Fruit fly (Drosophila melanogaster) whole organism, embryonic: ENCODE data around the gene CG3546.

Experiments
- Abd-B ChIP-seq: fragments of 200-800 bp; sonication (Bioruptor generic); optimal IDR thresholded peaks from 2 replicates; lab custom pipeline; 2018; ENCODE audit warnings: missing biosample characterization, mild to moderate bottlenecking, missing genetic modification characterization, moderate library complexity
- Adf1 ChIP-seq: fragments of 200-800 bp; sonication (Bioruptor generic); IDR thresholded peaks from 2 replicates; pipeline ENCODE4 v1.3.6; 2022; ENCODE audit warnings: missing biosample characterization, missing genetic modification characterization
- Antp ChIP-seq: fragments of 200-800 bp; sonication (Bioruptor generic); optimal IDR thresholded peaks from 3 replicates; lab custom pipeline; 2016; ENCODE audit warnings: missing biosample characterization, missing genetic modification characterization
- Atf3 ChIP-seq: fragments of 200-800 bp; sonication (Bioruptor generic); optimal IDR thresholded peaks from 3 replicates; lab custom pipeline; 2016; ENCODE audit warnings: missing biosample characterization, missing genetic modification characterization
- BEAF-32 ChIP-seq: fragments of 200-800 bp; sonication (Bioruptor generic); optimal IDR thresholded peaks from 3 replicates; lab custom pipeline; 2017; ENCODE audit warnings: missing biosample characterization, missing genetic modification characterization, mild to moderate bottlenecking, moderate library complexity, missing genetic modification reagents
- CG11504 ChIP-seq: fragments of 200-800 bp; sonication (Bioruptor generic); optimal IDR thresholded peaks from 3 replicates; lab custom pipeline; 2019; ENCODE audit warnings: missing biosample characterization, mild to moderate bottlenecking, missing genetic modification characterization, moderate library complexity
- CG12769 ChIP-seq: fragments of 200-800 bp; sonication (Bioruptor generic); optimal IDR thresholded peaks from 2 replicates; lab custom pipeline; 2019; ENCODE audit warnings: missing biosample characterization, mild to moderate bottlenecking, missing genetic modification characterization, moderate library complexity
- CG14050 ChIP-seq: fragments of 200-800 bp; sonication (Bioruptor generic); IDR thresholded peaks from 3 replicates; pipeline ENCODE4 v1.3.6; 2022; ENCODE audit warnings: missing biosample characterization, missing genetic modification characterization
- CG14441 ChIP-seq: fragments of 200-800 bp; sonication (Bioruptor generic); IDR thresholded peaks from 2 replicates; pipeline ENCODE4 v1.3.6; 2022; ENCODE audit warnings: missing biosample characterization, missing genetic modification characterization
- CG14710 ChIP-seq: fragments of 200-800 bp; sonication (Bioruptor generic); optimal IDR thresholded peaks from 3 replicates; lab custom pipeline; 2019; ENCODE audit warnings: missing biosample characterization, mild to moderate bottlenecking, missing genetic modification characterization, moderate library complexity
- CG14965 ChIP-seq: fragments of 200-800 bp; sonication (Bioruptor generic); optimal IDR thresholded peaks from 2 replicates; lab custom pipeline; 2016; ENCODE audit warnings: missing biosample characterization, missing genetic modification characterization, borderline replicate concordance
- CG17612 ChIP-seq: fragments of 200-800 bp; sonication (Bioruptor generic); IDR thresholded peaks from 2 replicates; pipeline ENCODE4 v1.3.6; 2022; ENCODE audit warnings: missing biosample characterization, missing genetic modification characterization
- CG18599 ChIP-seq: fragments of 200-800 bp; sonication (Bioruptor generic); optimal IDR thresholded peaks from 3 replicates; lab custom pipeline; 2017; ENCODE audit warnings: missing biosample characterization, missing genetic modification characterization, mild to moderate bottlenecking, moderate library complexity, missing genetic modification reagents
- CG2120 ChIP-seq: fragments of 200-800 bp; sonication (Bioruptor generic); optimal IDR thresholded peaks from 3 replicates; lab custom pipeline; 2016; ENCODE audit warnings: missing biosample characterization, missing genetic modification characterization
- CG2129 ChIP-seq: fragments of 200-800 bp; sonication (Bioruptor generic); IDR thresholded peaks from 2 replicates; pipeline ENCODE4 v1.3.6; 2022; ENCODE audit warnings: missing biosample characterization, missing genetic modification characterization; ENCODE audit not compliant: partially characterized antibody
- CG2712 ChIP-seq: fragments of 200-800 bp; optimal IDR thresholded peaks from 3 replicates; lab custom pipeline; 2019; ENCODE audit warnings: missing biosample characterization, mild to moderate bottlenecking, missing genetic modification characterization, moderate library complexity
- CG32767 ChIP-seq: fragments of 200-800 bp; sonication (Bioruptor generic); IDR thresholded peaks from 2 replicates; pipeline ENCODE4 v1.3.6; 2022; ENCODE audit warnings: missing biosample characterization, missing genetic modification characterization
- CG42726 ChIP-seq: fragments of 200-800 bp; sonication (Bioruptor generic); IDR thresholded peaks from 2 replicates; pipeline ENCODE4 v1.3.6; 2022; ENCODE audit warnings: missing biosample characterization, missing genetic modification characterization; ENCODE audit not compliant: partially characterized antibody
- CG4282 ChIP-seq: fragments of 200-800 bp; sonication (Bioruptor generic); optimal IDR thresholded peaks from 2 replicates; lab custom pipeline; 2016; ENCODE audit warnings: missing biosample characterization, missing genetic modification characterization
- CG43689 ChIP-seq: fragments of 200-800 bp; sonication (Bioruptor generic); IDR thresholded peaks from 2 replicates; pipeline ENCODE4 v1.3.6; 2022; ENCODE audit warnings: missing biosample characterization, missing genetic modification characterization
- CG8089 ChIP-seq: fragments of 200-800 bp; sonication (Bioruptor generic); optimal IDR thresholded peaks from 3 replicates; lab custom pipeline; 2016; ENCODE audit warnings: missing biosample characterization, missing genetic modification characterization
- CG8359 ChIP-seq: fragments of 200-800 bp; sonication (Bioruptor generic); optimal IDR thresholded peaks from 2 replicates; lab custom pipeline; 2017; ENCODE audit warnings: missing biosample characterization, mild to moderate bottlenecking, missing genetic modification characterization, borderline replicate concordance
- CG8944 ChIP-seq: fragments of 200-800 bp; sonication (Bioruptor generic); optimal IDR thresholded peaks from 3 replicates; lab custom pipeline; 2016; ENCODE audit warnings: missing biosample characterization, missing genetic modification characterization
- Camta ChIP-seq: fragments of 200-800 bp; sonication (Bioruptor generic); optimal IDR thresholded peaks from 2 replicates; lab custom pipeline; 2016; ENCODE audit warnings: missing biosample characterization, missing genetic modification characterization
- Dip2 ChIP-seq: fragments of 200-800 bp; sonication (Bioruptor generic); IDR thresholded peaks from 2 replicates; pipeline ENCODE4 v1.3.6; 2022; ENCODE audit warnings: missing biosample characterization, missing genetic modification characterization
- Fer2 ChIP-seq: fragments of 200-800 bp; sonication (Bioruptor generic); optimal IDR thresholded peaks from 2 replicates; lab custom pipeline; 2018; ENCODE audit warnings: missing biosample characterization, mild to moderate bottlenecking, missing genetic modification characterization, moderate library complexity
- HLH4C ChIP-seq: fragments of 200-800 bp; sonication (Bioruptor generic); IDR thresholded peaks from 3 replicates; pipeline ENCODE4 v1.3.6; 2022; ENCODE audit warnings: missing biosample characterization, missing genetic modification characterization; ENCODE audit not compliant: partially characterized antibody
- Hr39 ChIP-seq: fragments of >200 bp; optimal IDR thresholded peaks from 2 replicates; lab custom pipeline; 2017
- Mrtf ChIP-seq: fragments of 200-800 bp; sonication (Bioruptor generic); IDR thresholded peaks from 3 replicates; pipeline ENCODE4 v1.3.6; 2022; ENCODE audit warnings: missing biosample characterization, missing genetic modification characterization
- Nf-YB ChIP-seq: fragments of 200-800 bp; sonication (Bioruptor generic); optimal IDR thresholded peaks from 3 replicates; lab custom pipeline; 2019; ENCODE audit warnings: missing biosample characterization, mild to moderate bottlenecking, missing genetic modification characterization, moderate library complexity
- Opbp ChIP-seq: fragments of 200-800 bp; sonication (Bioruptor generic); IDR thresholded peaks from 3 replicates; pipeline ENCODE4 v1.3.6; 2022; ENCODE audit warnings: missing biosample characterization, missing genetic modification characterization; ENCODE audit not compliant: partially characterized antibody
- Rfx ChIP-seq: fragments of 200-800 bp; sonication (Bioruptor generic); IDR thresholded peaks from 2 replicates; pipeline ENCODE4 v1.3.6; 2022; ENCODE audit warnings: missing biosample characterization, missing genetic modification characterization
- Rx ChIP-seq: fragments of 200-800 bp; sonication (Bioruptor generic); IDR thresholded peaks from 2 replicates; pipeline ENCODE4 v1.3.6; 2022; ENCODE audit warnings: missing biosample characterization, missing genetic modification characterization
- bab2 ChIP-seq: fragments of 200-800 bp; sonication (Bioruptor generic); optimal IDR thresholded peaks from 2 replicates; lab custom pipeline; 2016; ENCODE audit warnings: missing biosample characterization, missing genetic modification characterization
- crp ChIP-seq, 2 experiments: fragments of 200-800 bp; sonication (Bioruptor generic); optimal IDR thresholded peaks; 2 replicates in 1 of 2; 3 replicates in 1 of 2; lab custom pipeline; 2017; ENCODE audit warnings: missing biosample characterization in 2 of 2, missing genetic modification characterization in 2 of 2, mild to moderate bottlenecking in 1 of 2, moderate library complexity in 1 of 2
- eyg ChIP-seq: fragments of 200-800 bp; sonication (Bioruptor generic); optimal IDR thresholded peaks from 3 replicates; lab custom pipeline; 2016; ENCODE audit warnings: missing biosample characterization, missing genetic modification characterization
- gcm2 ChIP-seq: fragments of 200-800 bp; sonication (Bioruptor generic); optimal IDR thresholded peaks from 2 replicates; lab custom pipeline; 2016; ENCODE audit warnings: missing biosample characterization, missing genetic modification characterization
- grau ChIP-seq: fragments of 200-800 bp; optimal IDR thresholded peaks from 3 replicates; lab custom pipeline; 2019; ENCODE audit warnings: missing biosample characterization, mild to moderate bottlenecking, missing genetic modification characterization, moderate library complexity
- ham ChIP-seq: fragments of 200-800 bp; sonication (Bioruptor generic); IDR thresholded peaks from 2 replicates; pipeline ENCODE4 v1.3.6; 2022; ENCODE audit warnings: missing biosample characterization, missing genetic modification characterization
- kay ChIP-seq: fragments of 200-800 bp; sonication (Bioruptor generic); optimal IDR thresholded peaks from 2 replicates; lab custom pipeline; 2016; ENCODE audit warnings: missing biosample characterization, missing genetic modification characterization
- knrl ChIP-seq: fragments of 200-800 bp; sonication (Bioruptor generic); IDR thresholded peaks from 3 replicates; pipeline ENCODE4 v1.3.6; 2022; ENCODE audit warnings: missing biosample characterization, missing genetic modification characterization; ENCODE audit not compliant: partially characterized antibody
- mld ChIP-seq: fragments of 200-800 bp; sonication (Bioruptor generic); IDR thresholded peaks from 3 replicates; pipeline ENCODE4 v1.3.6; 2022; ENCODE audit warnings: missing biosample characterization, missing genetic modification characterization; ENCODE audit not compliant: partially characterized antibody
- nerfin-1 ChIP-seq: fragments of 200-800 bp; sonication (Bioruptor generic); optimal IDR thresholded peaks from 3 replicates; lab custom pipeline; 2019; ENCODE audit warnings: missing biosample characterization, mild to moderate bottlenecking, missing genetic modification characterization, moderate library complexity
- odd ChIP-seq: fragments of 200-800 bp; sonication (Bioruptor generic); optimal IDR thresholded peaks from 2 replicates; lab custom pipeline; 2017; ENCODE audit warnings: missing biosample characterization, mild to moderate bottlenecking, missing genetic modification characterization
- repo ChIP-seq: fragments of 200-800 bp; sonication (Bioruptor generic); optimal IDR thresholded peaks from 2 replicates; lab custom pipeline; 2016; ENCODE audit warnings: missing biosample characterization, missing genetic modification characterization
- scrt ChIP-seq: fragments of 200-800 bp; sonication (Bioruptor generic); optimal IDR thresholded peaks from 2 replicates; lab custom pipeline; 2018; ENCODE audit warnings: missing biosample characterization, mild to moderate bottlenecking, missing genetic modification characterization, moderate library complexity
- sd ChIP-seq: fragments of 200-800 bp; sonication (Bioruptor generic); optimal IDR thresholded peaks from 3 replicates; lab custom pipeline; 2018; ENCODE audit warnings: missing biosample characterization, mild to moderate bottlenecking, missing genetic modification characterization, moderate library complexity
- sima ChIP-seq: fragments of 200-800 bp; sonication (Bioruptor generic); optimal IDR thresholded peaks from 2 replicates; lab custom pipeline; 2016; ENCODE audit warnings: missing biosample characterization, missing genetic modification characterization
- sisA ChIP-seq: fragments of 200-800 bp; sonication (Bioruptor generic); IDR thresholded peaks from 2 replicates; pipeline ENCODE4 v1.3.6; 2022; ENCODE audit warnings: missing biosample characterization, missing genetic modification characterization
- ttk ChIP-seq: fragments of 200-800 bp; sonication (Bioruptor generic); IDR thresholded peaks from 2 replicates; pipeline ENCODE4 v2.1.2; 2022; ENCODE audit warnings: missing biosample characterization, missing genetic modification characterization
- tup ChIP-seq: fragments of 200-800 bp; sonication (Bioruptor generic); optimal IDR thresholded peaks from 2 replicates; lab custom pipeline; 2016; ENCODE audit warnings: missing biosample characterization, mild to moderate bottlenecking, missing genetic modification characterization, moderate library complexity

The CG3546 gene

dm6 chrX:4573971-4574370 is 16.1 kb downstream of the CG3546 start (continued):
- TF ChIP-seq Adf1, result no peak
- TF ChIP-seq Abd-B (GFP tag; lab: Kevin White, UChicago), result no peak
- TF ChIP-seq gcm2 (GFP tag; lab: Kevin White, UChicago), result no peak
- peak; percentile 26; the same call in 1 of the 2 replicates for TF ChIP-seq sisA (GFP tag; lab: Robert Waterston, UW)
- TF ChIP-seq CG14441 (GFP tag; lab: Robert Waterston, UW), result 0 out of 2 replicates have a peak, but pooled peaks have one; percentile 26
- TF ChIP-seq Fer2, result no peak
- TF ChIP-seq CG18599 (GFP tag; lab: Kevin White, UChicago), result no peak
- TF ChIP-seq CG14710 (tag; lab: Kevin White, UChicago), result peak; percentile 33
- no peak for TF ChIP-seq CG32767 (GFP tag; lab: Robert Waterston, UW)
- no peak for TF ChIP-seq ham (GFP tag; lab: Robert Waterston, UW)
- TF ChIP-seq CG14050 (GFP tag; lab: Robert Waterston, UW), result no peak
- no peak for TF ChIP-seq Hr39
- TF ChIP-seq repo (GFP tag; lab: Kevin White, UChicago), result no peak
- no peak for TF ChIP-seq Camta
- no peak for TF ChIP-seq Atf3 (GFP tag; lab: Kevin White, UChicago)
- no peak for TF ChIP-seq kay
- TF ChIP-seq scrt (GFP tag; lab: Kevin White, UChicago), result no peak
- no peak for TF ChIP-seq knrl
- TF ChIP-seq Opbp (GFP tag; lab: Robert Waterston, UW), result no peak
- no peak for TF ChIP-seq bab2 (GFP tag; lab: Kevin White, UChicago)
- TF ChIP-seq CG43689 (GFP tag; lab: Robert Waterston, UW), result no peak
- no peak for TF ChIP-seq Antp (GFP tag; lab: Kevin White, UChicago)
- TF ChIP-seq nerfin-1 (tag; lab: Kevin White, UChicago), result no peak
- no peak for TF ChIP-seq Rx
- TF ChIP-seq Rfx (GFP tag; lab: Robert Waterston, UW), result no peak
- no peak for TF ChIP-seq Dip2
- no peak for TF ChIP-seq BEAF-32 (GFP tag; lab: Kevin White, UChicago)
- no peak for TF ChIP-seq sima (GFP tag; lab: Kevin White, UChicago)
- TF ChIP-seq crp (GFP tag; optimal IDR thresholded peaks at IDR 0.05; lab: Kevin White, UChicago), result no peak
- TF ChIP-seq CG14965 (GFP tag; lab: Kevin White, UChicago), result no peak
- TF ChIP-seq grau (tag; lab: Kevin White, UChicago), result peak; percentile 27
- TF ChIP-seq CG8359 (GFP tag; lab: Kevin White, UChicago), result no peak
- peak; percentile 36 for TF ChIP-seq CG11504 (tag; lab: Kevin White, UChicago)
- TF ChIP-seq CG17612 (GFP tag; lab: Robert Waterston, UW), result no peak
- no peak for TF ChIP-seq CG2120 (GFP tag; lab: Kevin White, UChicago)
- no peak for TF ChIP-seq Nf-YB
- no peak for TF ChIP-seq ttk
- TF ChIP-seq CG2129 (GFP tag; lab: Robert Waterston, UW), result no peak
- peak; percentile 66 for TF ChIP-seq CG2712 (tag; lab: Kevin White, UChicago)
- TF ChIP-seq mld (GFP tag; lab: Robert Waterston, UW), result no peak
- no peak for TF ChIP-seq sd (tag; lab: Kevin White, UChicago)
- TF ChIP-seq CG42726 (GFP tag; lab: Robert Waterston, UW), result no peak
- no peak for TF ChIP-seq CG8089 (GFP tag; lab: Kevin White, UChicago)
- no peak for TF ChIP-seq HLH4C
- TF ChIP-seq odd (GFP tag; lab: Kevin White, UChicago), result no peak
- no peak for TF ChIP-seq CG4282 (GFP tag; lab: Kevin White, UChicago)
- no peak for TF ChIP-seq CG12769 (tag; lab: Kevin White, UChicago)
- no peak for TF ChIP-seq eyg (GFP tag; lab: Kevin White, UChicago)
- TF ChIP-seq tup (GFP tag; lab: Kevin White, UChicago), result no peak
- no peak for TF ChIP-seq Mrtf
- no peak for TF ChIP-seq CG8944 (GFP tag; lab: Kevin White, UChicago)
